Worm (Caenorhabditis elegans) whole organism, young adult: Measurements from ENCODE around the gene emb-9.

ENCODE experiments used
- Y95B8A.8 ChIP-seq: fragments of 200-800 bp; sonication (Bioruptor generic); IDR thresholded peaks from 2 replicates; pipeline ENCODE4 v1.3.6; 2022; ENCODE audit warnings: missing genetic modification reagents, missing genetic modification characterization, missing compliant biosample characterization
- nfya-1 ChIP-seq: sonication (generic microtip); optimal IDR thresholded peaks from 2 replicates; lab custom pipeline; 2017; ENCODE audit warnings: antibody characterized with exemption, missing compliant biosample characterization, missing genetic modification characterization, borderline replicate concordance; ENCODE audit not compliant: insufficient read depth

ce11 chrIII:9373779-9374178, 29.5 kb upstream of the emb-9 start:
- TF ChIP-seq Y95B8A.8 (GFP tag; lab: Robert Waterston, UW) = no peak
- no peak for TF ChIP-seq nfya-1 (tag; lab: Kevin White, UChicago)
